Fruit fly (Drosophila melanogaster): Measurements from ENCODE around the gene CG4017.

- TF ChIP-seq brk (GFP tag; optimal IDR thresholded peaks at IDR 0.05) (no peak), Rel (GFP tag; optimal IDR thresholded peaks at IDR 0.05) (no peak), Rel (tag; optimal IDR thresholded peaks at IDR 0.05) (no peak)
These were observed 30.7 kb upstream of the CG4017 start, which contains the start of gene CG13117 for dm6 chr2L:9736000-9736695.
